Fruit fly (Drosophila melanogaster) whole organism: ENCODE measurements around the gene dgt2.
"Not testable (repeated sequence)": the region's sequence is repeated elsewhere in the genome, so short reads cannot be mapped to it uniquely, and the experiment has no call there.

Experiments
- Dll ChIP-seq: fragments of >200 bp; optimal IDR thresholded peaks from 2 replicates; lab custom pipeline; 2017
- EcR ChIP-seq, 2 experiments: fragments of >200 bp; optimal IDR thresholded peaks; 2 replicates each; lab custom pipeline; 2017; ENCODE audit warnings: missing biosample characterization in 2 of 2, missing genetic modification characterization in 2 of 2, missing genetic modification reagents in 2 of 2
- usp ChIP-seq: fragments of >200 bp; optimal IDR thresholded peaks from 2 replicates; lab custom pipeline; 2017; ENCODE audit warnings: missing biosample characterization, missing genetic modification characterization, mixed read lengths

dm6 chr2L:11999240-11999704, 9.5 kb downstream of the dgt2 start, which contains the start of the genes CG18787 and Nfs1:
- TF ChIP-seq usp; Dll (lab: Kevin White, UChicago); EcR (GFP tag; optimal IDR thresholded peaks at IDR 0.05; lab: Kevin White, UChicago): not testable (repeated sequence)
